Worm (Caenorhabditis elegans) whole organism, L4 larva: ENCODE measurements around the gene Y113G7B.15.

Experiments
- F26F4.8 ChIP-seq: fragments of 200-800 bp; sonication (Bioruptor generic); conservative IDR thresholded peaks from 2 replicates; pipeline ENCODE4 v1.3.6; 2022; ENCODE audit warnings: missing genetic modification characterization, missing compliant biosample characterization
- dmd-9 ChIP-seq: fragments of 200-800 bp; sonication (Bioruptor generic); IDR thresholded peaks from 2 replicates; pipeline ENCODE4 v1.3.6; 2022; ENCODE audit warnings: missing genetic modification reagents, missing genetic modification characterization, missing compliant biosample characterization
- fos-1 ChIP-seq: fragments of 150-350 bp; optimal IDR thresholded peaks from 2 replicates; lab custom pipeline; 2014; ENCODE audit warnings: missing biosample characterization, missing genetic modification characterization
- hif-1 ChIP-seq, 2 experiments: sonication (generic microtip); optimal IDR thresholded peaks; 2 replicates each; lab custom pipeline; 2016 to 2017; ENCODE audit warnings: missing compliant biosample characterization in 2 of 2, missing genetic modification characterization in 2 of 2, missing genetic modification reagents in 2 of 2, missing genotype in 2 of 2, mild to moderate bottlenecking in 1 of 2
- jun-1 ChIP-seq: fragments of 150-350 bp; optimal IDR thresholded peaks from 2 replicates; lab custom pipeline; 2014; ENCODE audit warnings: missing biosample characterization, missing genetic modification reagents, missing genetic modification characterization
- mdl-1 ChIP-seq, 2 experiments: fragments of 150-350 bp in 1 of 2; sonication (generic microtip) in 1 of 2; optimal IDR thresholded peaks; 2 replicates each; lab custom pipeline; 2014 to 2017; ENCODE audit warnings: missing biosample characterization in 2 of 2, missing genetic modification characterization in 2 of 2
- pqm-1 ChIP-seq: sonication (generic microtip); optimal IDR thresholded peaks from 2 replicates; lab custom pipeline; 2017; ENCODE audit warnings: missing biosample characterization, missing genetic modification characterization
- snpc-4 ChIP-seq: fragments of 150-350 bp; optimal IDR thresholded peaks from 2 replicates; lab custom pipeline; 2014; ENCODE audit warnings: missing biosample characterization, missing genetic modification characterization

DNA sequence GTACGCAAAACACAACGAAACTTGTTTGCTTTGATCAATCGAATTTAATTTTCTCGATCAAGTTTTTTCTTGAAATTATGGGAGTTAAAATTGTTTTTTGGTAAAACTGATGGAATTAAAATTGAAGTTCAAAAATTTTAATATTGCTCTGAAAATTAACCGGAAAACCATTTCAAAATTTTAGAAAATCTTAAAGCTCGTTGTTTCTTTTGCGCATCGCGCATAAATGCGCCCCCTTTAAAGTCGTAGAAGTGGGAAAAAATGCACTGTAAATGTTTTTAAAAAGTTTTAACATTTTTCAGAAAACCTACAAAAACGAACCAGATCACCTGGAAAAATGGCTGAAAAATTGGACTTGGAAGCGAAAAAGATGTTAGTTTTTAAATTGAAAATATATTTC lies 30.6 kb downstream of the Y113G7B.15 start, which contains the start of gene fbxa-113:
- TF ChIP-seq pqm-1 (tag; lab: Kevin White, UChicago) (no peak), jun-1 (no peak), dmd-9 (no peak), fos-1 (tag; lab: Kevin White, UChicago) (no peak), snpc-4 (tag; lab: Kevin White, UChicago) (no peak), hif-1 (tag; optimal IDR thresholded peaks at IDR 0.05; lab: Kevin White, UChicago) (no peak), F26F4.8 (no peak), mdl-1 (tag; optimal IDR thresholded peaks at IDR 0.05; lab: Kevin White, UChicago) (no peak)
